Worm (Caenorhabditis elegans) whole organism, L4/young adult: Measurements from ENCODE around the gene meg-3.

Source experiments
- W03F9.2 ChIP-seq: fragments of 150-350 bp; optimal IDR thresholded peaks from 2 replicates; lab custom pipeline; 2014; ENCODE audit warnings: missing biosample characterization, missing genetic modification characterization
- dao-5 ChIP-seq: sonication (generic microtip); optimal IDR thresholded peaks from 2 replicates; lab custom pipeline; 2016; ENCODE audit warnings: missing genotype, missing genetic modification characterization, moderate library complexity, missing compliant biosample characterization
- him-1 ChIP-seq: sonication (generic microtip); optimal IDR thresholded peaks from 2 replicates; lab custom pipeline; 2016; ENCODE audit warnings: missing genotype, missing genetic modification reagents, missing genetic modification characterization, missing compliant biosample characterization

Gene meg-3

ce11 chrX:1990434-1990833 lies 1.0 kb upstream of the meg-3 start, which contains the start of gene Y40A1A.2:
Y40A1A.2 (plus strand) TSS chrX:1990734.
- TF ChIP-seq W03F9.2 (tag; lab: Kevin White, UChicago), result no peak
- TF ChIP-seq him-1 (tag; lab: Kevin White, UChicago), result no peak
- no peak for TF ChIP-seq dao-5 (tag; lab: Kevin White, UChicago)

- TF ChIP-seq dao-5 (tag; lab: Kevin White, UChicago) (no peak), him-1 (tag; lab: Kevin White, UChicago) (no peak), W03F9.2 (tag; lab: Kevin White, UChicago) (no peak)
These were observed 4.6 kb downstream of the meg-3 start for ce11 chrX:1984831-1985230.

- TF ChIP-seq him-1 (tag; lab: Kevin White, UChicago) (no peak), W03F9.2 (tag; lab: Kevin White, UChicago) (no peak), dao-5 (tag; lab: Kevin White, UChicago) (no peak)
These were observed 7.8 kb downstream of the meg-3 start for ce11 chrX:1981654-1982053.

ce11 chrX:1977708-1978107 lies 11.7 kb downstream of the meg-3 start, which contains the start of gene F52D2.12:
F52D2.12 (plus strand) TSS chrX:1978014.
- TF ChIP-seq dao-5 (tag; lab: Kevin White, UChicago), result no peak
- no peak for TF ChIP-seq him-1 (tag; lab: Kevin White, UChicago)
- no peak for TF ChIP-seq W03F9.2 (tag; lab: Kevin White, UChicago)

- TF ChIP-seq dao-5 (tag; lab: Kevin White, UChicago) (no peak), him-1 (tag; lab: Kevin White, UChicago) (no peak)
These were observed 13.7 kb downstream of the meg-3 start, which contains the start of gene F52D2.6 for ce11 chrX:1975692-1976091. F52D2.6 (plus strand) TSS chrX:1975992.

- TF ChIP-seq him-1 (tag; lab: Kevin White, UChicago), result no peak
- TF ChIP-seq dao-5 (tag; lab: Kevin White, UChicago), result no peak
- no peak for TF ChIP-seq W03F9.2 (tag; lab: Kevin White, UChicago)
These were observed 14.7 kb downstream of the meg-3 start, which contains the start of gene F52D2.5 for ce11 chrX:1974699-1975098. F52D2.5 (minus strand) TSS chrX:1974799.

- no peak for TF ChIP-seq dao-5 (tag; lab: Kevin White, UChicago)
- TF ChIP-seq him-1 (tag; lab: Kevin White, UChicago), result no peak
- TF ChIP-seq W03F9.2 (tag; lab: Kevin White, UChicago), result no peak
These were observed 16.6 kb downstream of the meg-3 start for ce11 chrX:1972766-1973165.

- no peak for TF ChIP-seq dao-5 (tag; lab: Kevin White, UChicago)
- no peak for TF ChIP-seq W03F9.2 (tag; lab: Kevin White, UChicago)
- TF ChIP-seq him-1 (tag; lab: Kevin White, UChicago), result no peak
These were observed 17.8 kb downstream of the meg-3 start for ce11 chrX:1971647-1972046.

- TF ChIP-seq W03F9.2 (tag; lab: Kevin White, UChicago) (no peak), dao-5 (tag; lab: Kevin White, UChicago) (no peak), him-1 (tag; lab: Kevin White, UChicago) (no peak)
These were observed 19.8 kb downstream of the meg-3 start, which contains the start of gene str-79 for ce11 chrX:1969575-1969974. str-79 (plus strand) TSS chrX:1969875.

ce11 chrX:1964828-1965227 lies 24.6 kb downstream of the meg-3 start:
- TF ChIP-seq dao-5 (tag; lab: Kevin White, UChicago) (no peak), him-1 (tag; lab: Kevin White, UChicago) (no peak), W03F9.2 (tag; lab: Kevin White, UChicago) (no peak)

- TF ChIP-seq W03F9.2 (tag; lab: Kevin White, UChicago), result no peak
- no peak for TF ChIP-seq him-1 (tag; lab: Kevin White, UChicago)
- no peak for TF ChIP-seq dao-5 (tag; lab: Kevin White, UChicago)
These were observed 25.0 kb downstream of the meg-3 start for ce11 chrX:1964411-1964810.

- TF ChIP-seq W03F9.2 (tag; lab: Kevin White, UChicago) (no peak), him-1 (tag; lab: Kevin White, UChicago) (no peak), dao-5 (tag; lab: Kevin White, UChicago) (no peak)
These were observed 27.1 kb downstream of the meg-3 start, which contains the start of gene F52D2.7 for ce11 chrX:1962273-1962672. F52D2.7 (plus strand) TSS chrX:1962573.

- TF ChIP-seq him-1 (tag; lab: Kevin White, UChicago) (no peak), dao-5 (tag; lab: Kevin White, UChicago) (no peak), W03F9.2 (tag; lab: Kevin White, UChicago) (no peak)
These were observed 28.3 kb downstream of the meg-3 start for ce11 chrX:1960895-1961715.
